Fruit fly (Drosophila melanogaster) whole organism, embryonic: ENCODE data around the gene CG9328.

Experiments used
- Blimp-1 ChIP-seq: fragments of 200-800 bp; sonication (Bioruptor generic); optimal IDR thresholded peaks from 3 replicates; lab custom pipeline; 2018; ENCODE audit warnings: missing biosample characterization, missing genetic modification characterization, mild to moderate bottlenecking, moderate library complexity, missing genetic modification reagents
- BtbVII ChIP-seq: fragments of 200-800 bp; sonication (Bioruptor generic); optimal IDR thresholded peaks from 3 replicates; lab custom pipeline; 2017; ENCODE audit warnings: missing biosample characterization, mild to moderate bottlenecking, missing genetic modification characterization
- CG10274 ChIP-seq: fragments of 200-800 bp; sonication (Bioruptor generic); optimal IDR thresholded peaks from 3 replicates; lab custom pipeline; 2017; ENCODE audit warnings: missing biosample characterization, mild to moderate bottlenecking, missing genetic modification characterization
- CG11247 ChIP-seq: fragments of 200-800 bp; sonication (Bioruptor generic); IDR thresholded peaks from 2 replicates; pipeline ENCODE4 v1.3.6; 2022; ENCODE audit warnings: missing biosample characterization, missing genetic modification characterization
- CG11560 ChIP-seq: fragments of 200-800 bp; sonication (Bioruptor generic); IDR thresholded peaks from 3 replicates; pipeline ENCODE4 v1.3.6; 2022; ENCODE audit warnings: missing biosample characterization, missing genetic modification characterization
- CG11723 ChIP-seq: fragments of 200-800 bp; sonication (Bioruptor generic); optimal IDR thresholded peaks from 2 replicates; lab custom pipeline; 2017; ENCODE audit warnings: missing biosample characterization, mild to moderate bottlenecking, missing genetic modification characterization
- CG12769 ChIP-seq: fragments of 200-800 bp; sonication (Bioruptor generic); optimal IDR thresholded peaks from 2 replicates; lab custom pipeline; 2019; ENCODE audit warnings: missing biosample characterization, mild to moderate bottlenecking, missing genetic modification characterization, moderate library complexity
- CG17328 ChIP-seq: fragments of 200-800 bp; sonication (Bioruptor generic); IDR thresholded peaks from 2 replicates; pipeline ENCODE4 v1.3.6; 2022; ENCODE audit warnings: missing biosample characterization, missing genetic modification characterization
- CG18262 ChIP-seq: fragments of 200-800 bp; optimal IDR thresholded peaks from 3 replicates; lab custom pipeline; 2019; ENCODE audit warnings: missing biosample characterization, mild to moderate bottlenecking, missing genetic modification characterization, moderate library complexity
- CG18599 ChIP-seq: fragments of 200-800 bp; sonication (Bioruptor generic); optimal IDR thresholded peaks from 3 replicates; lab custom pipeline; 2017; ENCODE audit warnings: missing biosample characterization, missing genetic modification characterization, mild to moderate bottlenecking, moderate library complexity, missing genetic modification reagents
- CG2678 ChIP-seq: fragments of 200-800 bp; sonication (Bioruptor generic); optimal IDR thresholded peaks from 3 replicates; lab custom pipeline; 2019; ENCODE audit warnings: missing biosample characterization, mild to moderate bottlenecking, missing genetic modification characterization, moderate library complexity
- CG31224 ChIP-seq: fragments of 200-800 bp; sonication (Bioruptor generic); IDR thresholded peaks from 2 replicates; pipeline ENCODE4 v1.3.6; 2022; ENCODE audit warnings: missing biosample characterization, missing genetic modification characterization
- CG33557 ChIP-seq: fragments of 200-800 bp; sonication (Bioruptor generic); optimal IDR thresholded peaks from 2 replicates; lab custom pipeline; 2019; ENCODE audit warnings: missing biosample characterization, mild to moderate bottlenecking, missing genetic modification characterization, moderate library complexity
- CG3838 ChIP-seq: fragments of 200-800 bp; sonication (Bioruptor generic); optimal IDR thresholded peaks from 3 replicates; lab custom pipeline; 2016; ENCODE audit warnings: missing biosample characterization, missing genetic modification characterization
- CG4820 ChIP-seq: fragments of 200-800 bp; sonication (Bioruptor generic); optimal IDR thresholded peaks from 3 replicates; lab custom pipeline; 2016; ENCODE audit warnings: missing biosample characterization, missing genetic modification characterization
- CG4854 ChIP-seq: fragments of 200-800 bp; sonication (Bioruptor generic); optimal IDR thresholded peaks from 2 replicates; lab custom pipeline; 2016; ENCODE audit warnings: missing biosample characterization, missing genetic modification characterization, inconsistent platforms
- CG5245 ChIP-seq: fragments of 200-800 bp; sonication (Bioruptor generic); optimal IDR thresholded peaks from 3 replicates; lab custom pipeline; 2016; ENCODE audit warnings: missing biosample characterization, missing genetic modification characterization
- CG7963 ChIP-seq: fragments of 200-800 bp; sonication (Bioruptor generic); IDR thresholded peaks from 3 replicates; pipeline ENCODE4 v1.3.6; 2022; ENCODE audit warnings: missing biosample characterization, missing genetic modification characterization; ENCODE audit not compliant: partially characterized antibody
- CG9797 ChIP-seq: fragments of 200-800 bp; sonication (Bioruptor generic); optimal IDR thresholded peaks from 3 replicates; lab custom pipeline; 2018; ENCODE audit warnings: missing biosample characterization, mild to moderate bottlenecking, missing genetic modification characterization
- Chrac-16 ChIP-seq: fragments of 200-800 bp; sonication (Bioruptor generic); optimal IDR thresholded peaks from 3 replicates; lab custom pipeline; 2016; ENCODE audit warnings: missing biosample characterization, missing genetic modification characterization
- CkIIα-i1 ChIP-seq: fragments of 200-800 bp; sonication (Bioruptor generic); IDR thresholded peaks from 2 replicates; pipeline ENCODE4 v1.3.6; 2022; ENCODE audit warnings: missing biosample characterization, missing genetic modification characterization
- D ChIP-seq, 2 experiments: fragments of 200-800 bp in 1 of 2; fragments of >200 bp in 1 of 2; sonication (Bioruptor generic) in 1 of 2; optimal IDR thresholded peaks; 2 replicates in 1 of 2; 3 replicates in 1 of 2; lab custom pipeline; 2017; ENCODE audit warnings: mild to moderate bottlenecking in 1 of 2, missing biosample characterization in 1 of 2, missing genetic modification characterization in 1 of 2, missing genetic modification reagents in 1 of 2
- Doc3 ChIP-seq: fragments of 200-800 bp; sonication (Bioruptor generic); IDR thresholded peaks from 3 replicates; pipeline ENCODE4 v1.3.6; 2022; ENCODE audit warnings: missing biosample characterization, missing genetic modification characterization; ENCODE audit not compliant: partially characterized antibody
- Fer3 ChIP-seq: fragments of 200-800 bp; sonication (Bioruptor generic); optimal IDR thresholded peaks from 2 replicates; lab custom pipeline; 2018; ENCODE audit warnings: missing biosample characterization, mild to moderate bottlenecking, missing genetic modification characterization, moderate library complexity
- HLH4C ChIP-seq: fragments of 200-800 bp; sonication (Bioruptor generic); IDR thresholded peaks from 3 replicates; pipeline ENCODE4 v1.3.6; 2022; ENCODE audit warnings: missing biosample characterization, missing genetic modification characterization; ENCODE audit not compliant: partially characterized antibody
- Hand ChIP-seq: fragments of 200-800 bp; sonication (Bioruptor generic); optimal IDR thresholded peaks from 2 replicates; lab custom pipeline; 2017; ENCODE audit warnings: mild to moderate bottlenecking, missing biosample characterization, missing genetic modification reagents, missing genetic modification characterization
- Mes4 ChIP-seq: fragments of 200-800 bp; sonication (Bioruptor generic); optimal IDR thresholded peaks from 2 replicates; lab custom pipeline; 2016; ENCODE audit warnings: missing biosample characterization, missing genetic modification characterization
- Nf-YA ChIP-seq: fragments of 200-800 bp; sonication (Bioruptor generic); IDR thresholded peaks from 2 replicates; pipeline ENCODE4 v1.3.6; 2022; ENCODE audit warnings: missing biosample characterization, missing genetic modification characterization
- Sry-δ ChIP-seq: fragments of 200-800 bp; sonication (Bioruptor generic); optimal IDR thresholded peaks from 2 replicates; lab custom pipeline; 2016; ENCODE audit warnings: missing biosample characterization, missing genetic modification characterization
- Vsx1 ChIP-seq: fragments of 200-800 bp; sonication (Bioruptor generic); optimal IDR thresholded peaks from 2 replicates; lab custom pipeline; 2017; ENCODE audit warnings: missing biosample characterization, mild to moderate bottlenecking, missing genetic modification characterization, missing genetic modification reagents
- ac ChIP-seq: fragments of 200-800 bp; sonication (Bioruptor generic); optimal IDR thresholded peaks from 3 replicates; lab custom pipeline; 2017; ENCODE audit warnings: missing biosample characterization, mild to moderate bottlenecking, missing genetic modification characterization
- bcd ChIP-seq: fragments of 200-800 bp; sonication (Bioruptor generic); optimal IDR thresholded peaks from 2 replicates; lab custom pipeline; 2017; ENCODE audit warnings: missing biosample characterization, mild to moderate bottlenecking, missing genetic modification characterization
- dmrt11E ChIP-seq: fragments of 200-800 bp; sonication (Bioruptor generic); optimal IDR thresholded peaks from 3 replicates; lab custom pipeline; 2018; ENCODE audit warnings: missing biosample characterization, mild to moderate bottlenecking, missing genetic modification characterization, moderate library complexity
- emc ChIP-seq: fragments of 200-800 bp; sonication (Bioruptor generic); optimal IDR thresholded peaks from 2 replicates; lab custom pipeline; 2016; ENCODE audit warnings: missing biosample characterization, missing genetic modification characterization
- fd64A ChIP-seq: fragments of 200-800 bp; sonication (Bioruptor generic); optimal IDR thresholded peaks from 3 replicates; lab custom pipeline; 2018; ENCODE audit warnings: missing biosample characterization, mild to moderate bottlenecking, missing genetic modification characterization
- gce ChIP-seq: fragments of 200-800 bp; sonication (Bioruptor generic); IDR thresholded peaks from 3 replicates; pipeline ENCODE4 v1.3.6; 2022; ENCODE audit warnings: missing biosample characterization, missing genetic modification characterization
- nau ChIP-seq: fragments of 200-800 bp; sonication (Bioruptor generic); optimal IDR thresholded peaks from 3 replicates; lab custom pipeline; 2017; ENCODE audit warnings: missing biosample characterization, mild to moderate bottlenecking, missing genetic modification characterization, missing genetic modification reagents
- nom ChIP-seq: fragments of 200-800 bp; sonication (Bioruptor generic); optimal IDR thresholded peaks from 2 replicates; lab custom pipeline; 2017; ENCODE audit warnings: missing biosample characterization, missing genetic modification characterization, mild to moderate bottlenecking, moderate library complexity, missing genetic modification reagents
- otp ChIP-seq: fragments of 200-800 bp; sonication (Bioruptor generic); IDR thresholded peaks from 3 replicates; pipeline ENCODE4, ENCODE4 v1.3.6; 2022; ENCODE audit warnings: missing biosample characterization, missing genetic modification characterization
- pnt ChIP-seq: fragments of 200-800 bp; sonication (Bioruptor generic); optimal IDR thresholded peaks from 3 replicates; lab custom pipeline; 2016; ENCODE audit warnings: missing biosample characterization, missing genetic modification characterization
- pros ChIP-seq: fragments of 200-800 bp; sonication (Bioruptor generic); optimal IDR thresholded peaks from 3 replicates; lab custom pipeline; 2019; ENCODE audit warnings: missing biosample characterization, mild to moderate bottlenecking, missing genetic modification characterization, moderate library complexity
- repo ChIP-seq: fragments of 200-800 bp; sonication (Bioruptor generic); optimal IDR thresholded peaks from 2 replicates; lab custom pipeline; 2016; ENCODE audit warnings: missing biosample characterization, missing genetic modification characterization
- sc ChIP-seq, 3 experiments: fragments of >200 bp in 2 of 3; fragments of 200-800 bp in 1 of 3; sonication (Bioruptor generic) in 1 of 3; optimal IDR thresholded peaks; 2 replicates in 2 of 3; 3 replicates in 1 of 3; lab custom pipeline; 2017; ENCODE audit warnings: mild to moderate bottlenecking in 1 of 3, missing biosample characterization in 1 of 3, missing genetic modification characterization in 1 of 3, missing genetic modification reagents in 1 of 3
- schlank ChIP-seq: fragments of 200-800 bp; sonication (Bioruptor generic); optimal IDR thresholded peaks from 2 replicates; lab custom pipeline; 2018; ENCODE audit warnings: missing biosample characterization, mild to moderate bottlenecking, missing genetic modification characterization
- sens-2 ChIP-seq: fragments of 200-800 bp; sonication (Bioruptor generic); IDR thresholded peaks from 2 replicates; pipeline ENCODE4 v1.3.6; 2022; ENCODE audit warnings: missing biosample characterization, missing genetic modification characterization
- slp2 ChIP-seq: fragments of 200-800 bp; sonication (Bioruptor generic); optimal IDR thresholded peaks from 2 replicates; lab custom pipeline; 2016; ENCODE audit warnings: missing biosample characterization, missing genetic modification characterization
- tna ChIP-seq: fragments of 200-800 bp; sonication (Bioruptor generic); IDR thresholded peaks from 2 replicates; pipeline ENCODE4 v1.3.6; 2022; ENCODE audit warnings: missing biosample characterization, missing genetic modification characterization; ENCODE audit not compliant: partially characterized antibody
- z ChIP-seq: fragments of 200-800 bp; sonication (Bioruptor generic); IDR thresholded peaks from 3 replicates; pipeline ENCODE4 v1.3.6; 2022; ENCODE audit warnings: missing biosample characterization, missing genetic modification characterization

The CG9328 gene

dm6 chr2L:20807617-20808509, 10.3 kb downstream of the CG9328 start (continued):
- TF ChIP-seq HLH4C (GFP tag; lab: Robert Waterston, UW), result no peak
- TF ChIP-seq CG18262 (tag; lab: Kevin White, UChicago), result peak; percentile 39
- TF ChIP-seq pnt (GFP tag; lab: Kevin White, UChicago), result no peak
- no peak for TF ChIP-seq ac (GFP tag; lab: Kevin White, UChicago)
- no peak for TF ChIP-seq CG12769 (tag; lab: Kevin White, UChicago)
- TF ChIP-seq Blimp-1, result peak; percentile 46
- TF ChIP-seq dmrt11E (tag; lab: Kevin White, UChicago), result no peak
- TF ChIP-seq CG3838 (GFP tag; lab: Kevin White, UChicago), result no peak
- no peak for TF ChIP-seq CkIIα-i1 (GFP tag; lab: Robert Waterston, UW)
- TF ChIP-seq nau (GFP tag; lab: Kevin White, UChicago), result peak; percentile 74
- TF ChIP-seq otp, result peak; percentile 56; the same call in 1 of the 3 replicates
- TF ChIP-seq CG4820, result no peak
- TF ChIP-seq CG11560, result no peak
- TF ChIP-seq CG10274 (GFP tag; lab: Kevin White, UChicago), result no peak
- TF ChIP-seq CG7963, result no peak
- TF ChIP-seq emc, result peak; percentile 15
- TF ChIP-seq CG17328, result peak; percentile 41
- TF ChIP-seq CG4854, result no peak
- TF ChIP-seq Doc3 (GFP tag; lab: Robert Waterston, UW), result no peak
- no peak for TF ChIP-seq CG11723 (GFP tag; lab: Kevin White, UChicago)
- TF ChIP-seq CG18599 (GFP tag; lab: Kevin White, UChicago), result peak; percentile 82
- TF ChIP-seq schlank (tag; lab: Kevin White, UChicago), result peak; percentile 67
- TF ChIP-seq CG31224, result peak; percentile 98
- TF ChIP-seq CG11247 (GFP tag; lab: Robert Waterston, UW), result no peak; the same call in 1 of the 2 replicates
- TF ChIP-seq D (optimal IDR thresholded peaks at IDR 0.05; lab: Kevin White, UChicago), result no peak
- no peak for TF ChIP-seq D (GFP tag; optimal IDR thresholded peaks at IDR 0.05; lab: Kevin White, UChicago)
- no peak for TF ChIP-seq nom
- TF ChIP-seq CG33557, result no peak

- TF ChIP-seq Chrac-16 (GFP tag; lab: Kevin White, UChicago), result no peak
- no peak for TF ChIP-seq Vsx1 (GFP tag; lab: Kevin White, UChicago)
- no peak for TF ChIP-seq CG5245 (GFP tag; lab: Kevin White, UChicago)
- no peak for TF ChIP-seq fd64A
- peak; percentile 76 for TF ChIP-seq pros (GFP tag; lab: Kevin White, UChicago)
- no peak for TF ChIP-seq bcd (GFP tag; lab: Kevin White, UChicago)
- TF ChIP-seq CG9797 (GFP tag; lab: Kevin White, UChicago), result no peak
- no peak for TF ChIP-seq CG2678 (tag; lab: Kevin White, UChicago)
- TF ChIP-seq sens-2 (GFP tag; lab: Robert Waterston, UW), result no peak
- no peak for TF ChIP-seq BtbVII
- no peak for TF ChIP-seq Hand
- no peak for TF ChIP-seq slp2
- no peak for TF ChIP-seq Mes4 (GFP tag; lab: Kevin White, UChicago)
- no peak for TF ChIP-seq sc (optimal IDR thresholded peaks at IDR 0.05; lab: Kevin White, UChicago)
- TF ChIP-seq sc (GFP tag; optimal IDR thresholded peaks at IDR 0.05; lab: Kevin White, UChicago), result no peak
- TF ChIP-seq Nf-YA (GFP tag; lab: Robert Waterston, UW), result no peak
- TF ChIP-seq gce, result no peak
- no peak for TF ChIP-seq repo (GFP tag; lab: Kevin White, UChicago)
- TF ChIP-seq z (GFP tag; lab: Robert Waterston, UW), result no peak
- TF ChIP-seq Fer3, result no peak
- no peak for TF ChIP-seq tna (GFP tag; lab: Robert Waterston, UW)
- TF ChIP-seq Sry-δ (GFP tag; lab: Kevin White, UChicago), result no peak
These were observed 11.1 kb downstream of the CG9328 start for dm6 chr2L:20808510-20809195.
